Worm (Caenorhabditis elegans): Measurements from ENCODE around the gene Y47D3A.21.

The Y47D3A.21 gene

DNA sequence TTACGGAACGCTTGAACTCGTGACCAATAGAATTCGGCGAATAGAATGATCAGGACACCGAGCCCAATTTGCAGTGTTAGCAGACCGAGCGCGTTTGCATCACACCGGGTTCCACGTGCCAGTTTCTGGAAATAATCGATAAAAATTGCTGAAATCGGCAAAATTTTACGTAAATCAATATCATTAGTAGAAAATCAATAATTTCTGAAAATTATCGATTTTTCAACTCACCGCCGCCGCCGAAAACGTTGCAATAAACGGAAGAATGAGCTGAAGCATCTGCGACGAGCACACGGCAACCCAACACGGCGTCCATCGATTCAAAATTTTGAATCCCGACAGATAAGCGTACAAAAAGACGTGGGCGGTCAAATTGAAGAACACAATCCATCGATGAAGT is 48.1 kb downstream of the Y47D3A.21 start:
- TF ChIP-seq unc-62 (GFP tag; optimal IDR thresholded peaks at IDR 0.05), result no peak

DNA sequence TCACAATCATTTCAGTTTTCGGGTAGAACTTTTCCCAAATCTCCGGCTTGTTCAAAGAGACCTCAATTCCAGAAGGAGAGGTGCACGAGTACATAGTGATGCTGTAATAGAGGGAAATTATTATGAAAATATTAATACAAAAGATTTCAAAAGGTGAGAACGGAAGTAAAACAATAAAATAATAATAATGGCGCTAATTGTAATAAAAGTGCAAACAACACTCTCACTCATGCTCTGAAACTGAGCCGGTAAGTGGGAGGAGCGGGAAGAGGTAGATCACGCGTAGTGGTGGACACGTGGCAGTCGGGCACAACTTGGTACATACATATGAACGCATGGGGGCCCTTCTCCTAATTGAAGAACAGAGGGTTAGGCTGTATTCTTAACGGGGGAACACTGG is 51.7 kb downstream of the Y47D3A.21 start, which contains the start of gene tbx-37:
tbx-37 (minus strand) TSS at position 101 of the 400 bp plus-strand sequence.
- TF ChIP-seq unc-62 (GFP tag; optimal IDR thresholded peaks at IDR 0.05), result no peak

Measured in whole organism, dauer.